Worm (Caenorhabditis elegans) whole organism, L2 larva: ENCODE results near the gene T26C5.5.

Experiments
- C34F6.9 ChIP-seq: fragments of 150-350 bp; optimal IDR thresholded peaks from 2 replicates; lab custom pipeline; 2014; ENCODE audit warnings: missing biosample characterization, missing genetic modification characterization
- ZK546.5 ChIP-seq: sonication (generic microtip); optimal IDR thresholded peaks from 2 replicates; lab custom pipeline; 2017; ENCODE audit warnings: missing biosample characterization, missing genetic modification characterization
- alr-1 ChIP-seq: fragments of 150-350 bp; optimal IDR thresholded peaks from 2 replicates; lab custom pipeline; 2014; ENCODE audit warnings: missing biosample characterization, missing genetic modification characterization
- aly-2 ChIP-seq: fragments of 150-350 bp; optimal IDR thresholded peaks from 2 replicates; lab custom pipeline; 2014; ENCODE audit warnings: missing biosample characterization, missing genetic modification characterization
- ama-1 ChIP-seq: fragments of 150-350 bp; optimal IDR thresholded peaks from 2 replicates; lab custom pipeline; 2018; ENCODE audit warnings: inconsistent platforms
- blmp-1 ChIP-seq: sonication (generic microtip); optimal IDR thresholded peaks from 2 replicates; lab custom pipeline; 2017; ENCODE audit warnings: missing genetic modification characterization, mild to moderate bottlenecking, missing compliant biosample characterization, antibody characterized with exemption, moderate library complexity; ENCODE audit not compliant: insufficient read depth
- ceh-16 ChIP-seq: fragments of 150-350 bp; optimal IDR thresholded peaks from 2 replicates; lab custom pipeline; 2014; ENCODE audit warnings: missing biosample characterization, missing genetic modification characterization
- crh-2 ChIP-seq: sonication (generic microtip); optimal IDR thresholded peaks from 2 replicates; lab custom pipeline; 2017; ENCODE audit warnings: missing biosample characterization, missing genetic modification characterization
- dmd-4 ChIP-seq: sonication (generic microtip); optimal IDR thresholded peaks from 2 replicates; lab custom pipeline; 2017; ENCODE audit warnings: missing biosample characterization, missing genetic modification characterization
- egl-27 ChIP-seq: sonication (generic microtip); optimal IDR thresholded peaks from 3 replicates; lab custom pipeline; 2017; ENCODE audit warnings: missing biosample characterization, missing genetic modification reagents, missing genetic modification characterization
- elt-3 ChIP-seq: sonication (generic microtip); optimal IDR thresholded peaks from 2 replicates; lab custom pipeline; 2017; ENCODE audit warnings: missing biosample characterization, missing genetic modification characterization
- gmeb-1 ChIP-seq: fragments of 150-350 bp; optimal IDR thresholded peaks from 2 replicates; lab custom pipeline; 2014; ENCODE audit warnings: missing biosample characterization, missing genetic modification characterization
- lin-13 ChIP-seq: fragments of 150-350 bp; optimal IDR thresholded peaks from 2 replicates; lab custom pipeline; 2014; ENCODE audit warnings: missing biosample characterization, missing genetic modification reagents, missing genetic modification characterization
- lin-39 ChIP-seq: fragments of 150-350 bp; optimal IDR thresholded peaks from 2 replicates; lab custom pipeline; 2014; ENCODE audit warnings: missing biosample characterization, missing genetic modification reagents, missing genetic modification characterization
- lsy-2 ChIP-seq, 2 experiments: fragments of 150-350 bp in 1 of 2; sonication (generic microtip) in 1 of 2; optimal IDR thresholded peaks; 2 replicates each; lab custom pipeline; 2014 to 2017; ENCODE audit warnings: missing biosample characterization in 2 of 2, missing genetic modification characterization in 2 of 2
- mbf-1 ChIP-seq: sonication (generic microtip); optimal IDR thresholded peaks from 2 replicates; lab custom pipeline; 2017; ENCODE audit warnings: missing biosample characterization, missing genetic modification characterization
- mdl-1 ChIP-seq, 2 experiments: fragments of 150-350 bp in 1 of 2; sonication (generic microtip) in 1 of 2; optimal IDR thresholded peaks; 2 replicates each; lab custom pipeline; 2017; ENCODE audit warnings: missing biosample characterization in 2 of 2, missing genetic modification characterization in 2 of 2
- nhr-10 ChIP-seq: sonication (generic microtip); optimal IDR thresholded peaks from 2 replicates; lab custom pipeline; 2017; ENCODE audit warnings: missing biosample characterization, missing genetic modification characterization
- nhr-11 ChIP-seq: fragments of 150-350 bp; optimal IDR thresholded peaks from 2 replicates; lab custom pipeline; 2014; ENCODE audit warnings: missing biosample characterization, missing genetic modification characterization
- nhr-12 ChIP-seq: fragments of 150-350 bp; optimal IDR thresholded peaks from 2 replicates; lab custom pipeline; 2014; ENCODE audit warnings: missing biosample characterization, missing genetic modification characterization
- nhr-129 ChIP-seq: fragments of 150-350 bp; optimal IDR thresholded peaks from 2 replicates; lab custom pipeline; 2014; ENCODE audit warnings: missing biosample characterization, missing genetic modification characterization
- nhr-23 ChIP-seq: fragments of 150-350 bp; optimal IDR thresholded peaks from 2 replicates; lab custom pipeline; 2014; ENCODE audit warnings: missing biosample characterization, missing genetic modification reagents, missing genetic modification characterization
- nhr-237 ChIP-seq: fragments of 150-350 bp; optimal IDR thresholded peaks from 2 replicates; lab custom pipeline; 2014; ENCODE audit warnings: missing biosample characterization, missing genetic modification characterization
- nhr-25 ChIP-seq: fragments of 150-350 bp; sonication (generic microtip); optimal IDR thresholded peaks from 3 replicates; lab custom pipeline; 2014; ENCODE audit warnings: missing biosample characterization, missing genetic modification characterization
- nhr-77 ChIP-seq: fragments of 150-350 bp; optimal IDR thresholded peaks from 2 replicates; lab custom pipeline; 2014; ENCODE audit warnings: missing biosample characterization, missing genetic modification characterization
- peb-1 ChIP-seq: fragments of 150-350 bp; optimal IDR thresholded peaks from 2 replicates; lab custom pipeline; 2014; ENCODE audit warnings: missing biosample characterization, missing genetic modification characterization
- sma-3 ChIP-seq: sonication (generic microtip); optimal IDR thresholded peaks from 2 replicates; lab custom pipeline; 2016; ENCODE audit warnings: missing genetic modification reagents, missing genetic modification characterization, missing compliant biosample characterization
- sma-9 ChIP-seq, 2 experiments: fragments of 150-350 bp in 1 of 2; sonication (generic microtip) in 1 of 2; optimal IDR thresholded peaks; 2 replicates each; lab custom pipeline; 2014 to 2016; ENCODE audit warnings: missing genetic modification characterization in 2 of 2, mild to moderate bottlenecking in 1 of 2, missing biosample characterization in 1 of 2, missing compliant biosample characterization in 1 of 2, missing genetic modification reagents in 1 of 2, moderate library complexity in 1 of 2
- snpc-4 ChIP-seq: fragments of 150-350 bp; optimal IDR thresholded peaks from 2 replicates; lab custom pipeline; 2014; ENCODE audit warnings: missing biosample characterization, missing genetic modification characterization
- unc-62 ChIP-seq: fragments of 150-350 bp; optimal IDR thresholded peaks from 2 replicates; lab custom pipeline; 2014; ENCODE audit warnings: missing biosample characterization, missing genetic modification reagents, missing genetic modification characterization
- ztf-11 ChIP-seq: sonication (generic microtip); optimal IDR thresholded peaks from 2 replicates; lab custom pipeline; 2017; ENCODE audit warnings: missing biosample characterization, missing genetic modification characterization

The T26C5.5 gene

DNA sequence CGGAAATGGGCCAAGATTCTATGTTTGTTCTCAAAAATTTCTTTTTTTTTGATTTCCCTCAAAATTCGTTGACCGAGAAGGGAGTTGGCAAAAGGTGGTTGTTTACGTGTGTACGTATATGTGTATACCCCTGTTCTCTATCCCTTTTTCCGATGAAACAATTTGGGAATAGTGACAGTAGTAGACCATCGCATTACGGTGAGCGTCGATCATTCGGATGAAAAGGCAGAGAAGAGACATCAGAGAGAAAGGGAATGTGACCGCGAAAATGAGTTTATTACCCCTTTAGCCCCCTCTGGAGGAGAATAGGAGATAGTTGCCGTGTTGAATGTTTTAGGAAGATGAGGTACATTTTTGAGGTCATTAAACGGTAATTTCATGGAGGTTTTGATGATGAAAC lies 13.5 kb upstream of the T26C5.5 start:
- TF ChIP-seq ceh-16 (tag; lab: Kevin White, UChicago) (no peak), nhr-25 (peak; percentile 28), nhr-129 (tag; lab: Kevin White, UChicago) (peak; percentile 51), nhr-23 (tag; lab: Kevin White, UChicago) (no peak), blmp-1 (tag; lab: Kevin White, UChicago) (peak; percentile 36), ZK546.5 (tag; lab: Kevin White, UChicago) (no peak), sma-9 (GFP tag; optimal IDR thresholded peaks at IDR 0.05; lab: Kevin White, UChicago) (peak; percentile 16), sma-9 (tag; optimal IDR thresholded peaks at IDR 0.05; lab: Kevin White, UChicago) (no peak), C34F6.9 (peak; percentile 1)

- TF ChIP-seq ZK546.5 (tag; lab: Kevin White, UChicago) = no peak
- no peak for TF ChIP-seq blmp-1 (tag; lab: Kevin White, UChicago)
- TF ChIP-seq ceh-16 (tag; lab: Kevin White, UChicago) = no peak
- TF ChIP-seq egl-27 (tag; lab: Kevin White, UChicago) = no peak
- TF ChIP-seq peb-1 (tag; lab: Kevin White, UChicago) = no peak
- no peak for TF ChIP-seq ama-1 (lab: Kevin White, UChicago)
- TF ChIP-seq nhr-11 (tag; lab: Kevin White, UChicago) = no peak
- no peak for TF ChIP-seq aly-2 (tag; lab: Kevin White, UChicago)
- TF ChIP-seq mdl-1 (tag; optimal IDR thresholded peaks at IDR 0.05; lab: Kevin White, UChicago) = no peak
- no peak for TF ChIP-seq ztf-11 (tag; lab: Kevin White, UChicago)
- TF ChIP-seq alr-1 = no peak
- no peak for TF ChIP-seq elt-3 (tag; lab: Kevin White, UChicago)
Measured at ce11 chrII:9258566-9258965, 12.0 kb upstream of the T26C5.5 start.

DNA sequence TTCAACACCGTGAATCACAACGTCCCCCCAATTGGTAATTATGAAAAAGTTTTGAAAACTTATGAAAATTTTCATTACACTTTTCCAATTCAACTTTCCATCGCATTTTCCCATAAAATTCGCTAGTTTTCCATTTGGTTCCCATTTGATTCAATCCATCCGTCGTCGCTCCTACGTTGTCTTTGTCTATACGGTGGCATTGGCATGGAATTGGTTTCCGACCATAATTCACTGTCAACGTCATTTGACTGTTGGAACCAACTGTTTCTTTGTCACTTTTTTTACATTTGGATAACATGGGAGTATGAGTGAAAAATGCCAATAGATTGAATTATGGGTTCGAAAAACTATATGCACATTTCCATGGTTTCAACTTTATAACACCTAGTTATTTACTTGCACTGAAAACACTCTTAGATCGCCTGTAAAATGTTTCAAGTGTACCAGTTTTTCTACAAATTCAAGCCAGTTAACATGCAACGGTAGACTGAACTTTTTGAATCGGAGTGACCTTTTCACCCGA lies 11.5 kb upstream of the T26C5.5 start:
- TF ChIP-seq mbf-1 (tag; lab: Kevin White, UChicago) (no peak), lin-39 (tag; lab: Kevin White, UChicago) (no peak), nhr-77 (tag; lab: Kevin White, UChicago) (no peak), nhr-25 (no peak), nhr-237 (tag; lab: Kevin White, UChicago) (no peak), unc-62 (GFP tag; lab: Kevin White, UChicago) (no peak), lin-13 (GFP tag; lab: Kevin White, UChicago) (no peak), nhr-129 (tag; lab: Kevin White, UChicago) (no peak), blmp-1 (tag; lab: Kevin White, UChicago) (no peak)

DNA sequence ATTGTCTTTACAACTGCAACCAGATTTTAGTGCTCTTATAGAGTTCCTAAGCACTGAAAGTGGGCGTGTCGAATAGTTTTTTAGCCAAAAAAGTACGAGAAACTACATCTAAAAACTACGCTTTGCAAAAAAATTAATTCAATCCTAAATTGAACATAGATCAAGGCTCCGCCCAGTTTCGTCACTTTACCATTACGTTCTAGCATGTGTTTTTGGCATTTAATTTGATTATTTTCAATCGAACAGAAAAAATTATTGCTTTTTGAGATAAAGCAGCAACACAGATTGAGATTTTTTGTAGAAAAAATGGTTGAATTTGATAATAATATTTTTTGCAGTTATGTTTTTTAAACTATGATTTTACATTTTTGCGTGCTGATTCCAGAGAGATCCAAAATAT lies 7.6 kb upstream of the T26C5.5 start, which contains the start of gene nlp-82:
Gene nlp-82, minus strand, starts transcription at position 101 of the 400 bp plus-strand sequence.
- TF ChIP-seq nhr-12 (tag; lab: Kevin White, UChicago) (no peak), elt-3 (tag; lab: Kevin White, UChicago) (no peak), nhr-25 (no peak), dmd-4 (tag; lab: Kevin White, UChicago) (no peak), blmp-1 (tag; lab: Kevin White, UChicago) (no peak), gmeb-1 (tag; lab: Kevin White, UChicago) (no peak), ZK546.5 (tag; lab: Kevin White, UChicago) (no peak), nhr-11 (tag; lab: Kevin White, UChicago) (no peak), crh-2 (tag; lab: Kevin White, UChicago) (no peak), sma-3 (GFP tag; lab: Kevin White, UChicago) (no peak)

ce11 chrII:9251529-9251928 lies 5.0 kb upstream of the T26C5.5 start:
- TF ChIP-seq dmd-4 (tag; lab: Kevin White, UChicago) (no peak), nhr-10 (tag; lab: Kevin White, UChicago) (no peak), sma-9 (GFP tag; optimal IDR thresholded peaks at IDR 0.05; lab: Kevin White, UChicago) (no peak), sma-9 (tag; optimal IDR thresholded peaks at IDR 0.05; lab: Kevin White, UChicago) (no peak), nhr-25 (peak; percentile 65), snpc-4 (tag; lab: Kevin White, UChicago) (no peak), blmp-1 (tag; lab: Kevin White, UChicago) (peak; percentile 86), nhr-129 (tag; lab: Kevin White, UChicago) (no peak), nhr-23 (tag; lab: Kevin White, UChicago) (no peak), lsy-2 (tag; optimal IDR thresholded peaks at IDR 0.05; lab: Kevin White, UChicago) (no peak)
